Worm (Caenorhabditis elegans) whole organism, L3 larva: ENCODE data around the gene clec-123.
"Not testable (repeated sequence)": the region's sequence is repeated elsewhere in the genome, so short reads cannot be mapped to it uniquely, and the experiment has no call there.

Source experiments
- aly-2 ChIP-seq: fragments of 150-350 bp; optimal IDR thresholded peaks from 2 replicates; lab custom pipeline; 2014; ENCODE audit warnings: missing biosample characterization, missing genetic modification characterization
- ceh-16 ChIP-seq: sonication (generic microtip); optimal IDR thresholded peaks from 2 replicates; lab custom pipeline; 2017; ENCODE audit warnings: missing biosample characterization, missing genetic modification characterization
- ceh-28 ChIP-seq: fragments of 150-350 bp; optimal IDR thresholded peaks from 2 replicates; lab custom pipeline; 2014; ENCODE audit warnings: missing biosample characterization, missing genetic modification reagents, missing genetic modification characterization
- daf-12 ChIP-seq: fragments of 150-350 bp; optimal IDR thresholded peaks from 2 replicates; lab custom pipeline; 2014; ENCODE audit warnings: missing biosample characterization, missing genetic modification reagents, missing genetic modification characterization
- egl-5 ChIP-seq: fragments of 150-350 bp; optimal IDR thresholded peaks from 2 replicates; lab custom pipeline; 2017; ENCODE audit warnings: missing biosample characterization, missing genetic modification reagents, missing genetic modification characterization, inconsistent platforms
- elt-1 ChIP-seq: fragments of 150-350 bp; optimal IDR thresholded peaks from 2 replicates; lab custom pipeline; 2014; ENCODE audit warnings: missing biosample characterization, missing genetic modification characterization
- elt-2 ChIP-seq: sonication (generic microtip); optimal IDR thresholded peaks from 2 replicates; lab custom pipeline; 2016; ENCODE audit warnings: missing genetic modification reagents, mild to moderate bottlenecking, missing genetic modification characterization, missing compliant biosample characterization
- elt-3 ChIP-seq, 3 experiments: fragments of 150-350 bp in 1 of 3; sonication (generic microtip) in 2 of 3; optimal IDR thresholded peaks; 2 replicates in 2 of 3; 4 replicates in 1 of 3; lab custom pipeline; 2014 to 2017; ENCODE audit warnings: missing biosample characterization in 3 of 3, missing genetic modification characterization in 3 of 3
- eor-1 ChIP-seq, 2 experiments: fragments of 150-350 bp; optimal IDR thresholded peaks; 2 replicates each; lab custom pipeline; 2014 to 2018; ENCODE audit warnings: missing biosample characterization in 2 of 2, missing genetic modification characterization in 2 of 2
- fkh-2 ChIP-seq: fragments of 150-350 bp; optimal IDR thresholded peaks from 2 replicates; lab custom pipeline; 2014; ENCODE audit warnings: missing biosample characterization, missing genetic modification reagents, missing genetic modification characterization
- fos-1 ChIP-seq: fragments of 150-350 bp; optimal IDR thresholded peaks from 2 replicates; lab custom pipeline; 2014; ENCODE audit warnings: missing biosample characterization, missing genetic modification characterization
- lin-39 ChIP-seq: fragments of 150-350 bp; optimal IDR thresholded peaks from 2 replicates; lab custom pipeline; 2018; ENCODE audit warnings: missing biosample characterization, missing genetic modification reagents, missing genetic modification characterization
- lsy-12 ChIP-seq: sonication (generic microtip); optimal IDR thresholded peaks from 2 replicates; lab custom pipeline; 2016; ENCODE audit warnings: mild to moderate bottlenecking, missing genetic modification characterization, missing compliant biosample characterization
- mdl-1 ChIP-seq: fragments of 150-350 bp; optimal IDR thresholded peaks from 2 replicates; lab custom pipeline; 2014; ENCODE audit warnings: missing biosample characterization, missing genetic modification characterization
- nfya-1 ChIP-seq: sonication (generic microtip); optimal IDR thresholded peaks from 2 replicates; lab custom pipeline; 2017; ENCODE audit warnings: missing genetic modification characterization, mild to moderate bottlenecking, missing compliant biosample characterization, antibody characterized with exemption, moderate library complexity; ENCODE audit not compliant: insufficient read depth
- nhr-11 ChIP-seq: fragments of 150-350 bp; optimal IDR thresholded peaks from 2 replicates; lab custom pipeline; 2014; ENCODE audit warnings: missing biosample characterization, missing genetic modification characterization
- nhr-12 ChIP-seq: fragments of 150-350 bp; optimal IDR thresholded peaks from 2 replicates; lab custom pipeline; 2014; ENCODE audit warnings: missing biosample characterization, missing genetic modification characterization
- nhr-23 ChIP-seq: fragments of 150-350 bp; optimal IDR thresholded peaks from 2 replicates; lab custom pipeline; 2014; ENCODE audit warnings: missing biosample characterization, missing genetic modification reagents, missing genetic modification characterization
- nhr-237 ChIP-seq: fragments of 150-350 bp; optimal IDR thresholded peaks from 2 replicates; lab custom pipeline; 2014; ENCODE audit warnings: missing biosample characterization, missing genetic modification characterization
- nhr-25 ChIP-seq: sonication (generic microtip); optimal IDR thresholded peaks from 2 replicates; lab custom pipeline; 2017; ENCODE audit warnings: missing biosample characterization, missing genetic modification characterization
- nhr-67 ChIP-seq: fragments of 150-350 bp; optimal IDR thresholded peaks from 2 replicates; lab custom pipeline; 2014; ENCODE audit warnings: missing biosample characterization, missing genetic modification characterization
- nhr-76 ChIP-seq: fragments of 150-350 bp; sonication (generic microtip); optimal IDR thresholded peaks from 5 replicates; lab custom pipeline; 2014; ENCODE audit warnings: missing biosample characterization, missing genetic modification characterization
- pha-4 ChIP-seq: fragments of 150-350 bp; optimal IDR thresholded peaks from 2 replicates; lab custom pipeline; 2014; ENCODE audit warnings: missing biosample characterization, missing genetic modification reagents, missing genetic modification characterization
- pqm-1 ChIP-seq: fragments of 150-350 bp; optimal IDR thresholded peaks from 2 replicates; lab custom pipeline; 2017; ENCODE audit warnings: missing biosample characterization, missing genetic modification characterization, inconsistent platforms
- tbx-2 ChIP-seq: sonication (generic microtip); optimal IDR thresholded peaks from 2 replicates; lab custom pipeline; 2016; ENCODE audit warnings: mild to moderate bottlenecking, missing genetic modification characterization, missing compliant biosample characterization
- unc-62 ChIP-seq: fragments of 150-350 bp; sonication (generic microtip); optimal IDR thresholded peaks from 4 replicates; lab custom pipeline; 2014; ENCODE audit warnings: missing biosample characterization, missing genetic modification reagents, missing genetic modification characterization
- zag-1 ChIP-seq: fragments of 150-350 bp; optimal IDR thresholded peaks from 2 replicates; lab custom pipeline; 2014; ENCODE audit warnings: missing biosample characterization, missing genetic modification characterization
- ztf-4 ChIP-seq: fragments of 150-350 bp; optimal IDR thresholded peaks from 2 replicates; lab custom pipeline; 2014; ENCODE audit warnings: missing biosample characterization, missing genetic modification characterization

clec-123 gene

DNA sequence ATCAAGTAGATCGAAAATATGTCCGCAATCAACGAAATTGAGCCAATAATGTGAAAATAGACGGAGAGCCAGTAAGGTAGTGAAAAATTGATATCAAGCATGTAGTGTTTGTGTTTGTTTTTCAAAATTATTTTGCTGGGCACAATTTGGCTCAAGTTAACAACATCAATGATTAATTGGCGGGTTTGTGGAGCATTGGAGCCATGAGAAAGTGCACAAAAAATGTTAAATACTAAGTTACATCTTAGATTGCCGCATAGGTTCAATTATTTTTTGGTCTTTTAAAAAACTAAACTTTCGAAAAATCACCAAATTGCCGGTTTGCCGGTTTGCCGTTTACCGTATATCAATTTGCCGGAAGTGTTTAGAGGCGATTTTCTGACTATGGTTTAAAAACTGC lies 23.8 kb downstream of the clec-123 start, which contains the start of gene sri-54:
Gene sri-54, minus strand, starts transcription at position 101 of the 400 bp plus-strand sequence.
- TF ChIP-seq zag-1 (tag; lab: Kevin White, UChicago) (no peak), daf-12 (no peak), lin-39 (tag; lab: Kevin White, UChicago) (no peak), elt-2 (tag; lab: Kevin White, UChicago) (no peak), eor-1 (tag; optimal IDR thresholded peaks at IDR 0.05; lab: Kevin White, UChicago) (no peak), nhr-23 (tag; lab: Kevin White, UChicago) (no peak), mdl-1 (no peak), ceh-16 (tag; lab: Kevin White, UChicago) (no peak), fos-1 (tag; lab: Kevin White, UChicago) (no peak), nhr-11 (tag; lab: Kevin White, UChicago) (no peak)

DNA sequence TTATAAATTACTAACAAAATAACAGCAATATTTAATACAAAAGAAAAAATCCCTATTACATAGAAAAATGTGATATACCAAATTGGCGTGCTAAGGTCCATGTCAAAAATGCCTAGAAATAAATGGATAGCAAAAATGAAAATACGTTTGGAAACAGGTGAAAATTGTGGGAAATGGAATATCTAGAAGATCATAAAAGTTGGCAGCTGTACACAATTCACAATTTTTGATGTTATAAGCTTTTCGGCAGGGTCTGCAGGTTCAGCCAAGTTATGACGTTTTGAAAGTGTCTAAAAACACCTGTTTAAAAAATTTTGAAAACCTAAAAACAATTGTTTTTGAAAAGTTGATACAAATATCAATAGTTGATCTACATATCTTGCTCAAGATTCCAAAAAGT lies 28.8 kb downstream of the clec-123 start, which contains the start of gene sri-42:
Gene sri-42, minus strand, starts transcription at position 101 of the 400 bp plus-strand sequence.
- TF ChIP-seq fkh-2 (tag; lab: Kevin White, UChicago); ztf-4; elt-1: not testable (repeated sequence)

DNA sequence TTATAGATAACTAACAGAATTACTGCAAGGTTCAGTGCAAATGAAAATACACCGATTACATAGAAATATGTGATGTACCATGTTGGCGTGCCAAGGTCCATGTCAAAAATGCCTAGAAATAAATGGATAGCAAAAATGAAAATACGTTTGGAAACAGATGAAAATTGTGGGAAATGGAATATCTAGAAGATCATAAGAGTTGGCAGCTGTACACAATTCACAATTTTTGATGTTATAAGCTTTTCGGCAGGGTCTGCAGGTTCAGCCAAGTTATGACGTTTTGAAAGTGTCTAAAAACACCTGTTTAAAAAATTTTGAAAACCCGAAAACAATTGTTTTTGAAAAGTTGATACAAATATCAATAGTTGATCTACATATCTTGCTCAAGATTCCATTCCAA lies 30.5 kb downstream of the clec-123 start, which contains the start of gene sri-43:
Gene sri-43, minus strand, starts transcription at position 101 of the 400 bp plus-strand sequence.
- not testable (repeated sequence) for TF ChIP-seq nhr-67 (tag; lab: Kevin White, UChicago); elt-1; unc-62 (GFP tag; lab: Kevin White, UChicago)

DNA sequence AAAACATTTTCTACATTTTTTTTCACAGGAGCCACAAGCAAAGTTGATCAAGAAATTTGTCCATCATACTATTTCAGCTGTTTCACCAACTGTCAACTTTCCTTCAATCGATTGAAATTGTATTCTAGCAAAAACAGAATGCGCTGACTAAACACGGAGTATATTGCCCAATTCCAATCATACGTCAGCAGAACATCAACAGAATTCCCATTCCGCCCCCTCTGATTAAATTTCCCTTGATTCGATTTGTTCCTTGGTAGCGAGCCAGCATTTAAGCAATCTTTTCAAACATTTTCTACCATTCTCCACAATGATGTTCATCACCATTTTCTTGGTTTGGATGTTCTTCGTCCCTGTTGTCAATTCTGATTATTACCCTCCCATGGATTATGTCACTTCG lies 31.8 kb downstream of the clec-123 start, which contains the start of gene T10D4.15:
Gene T10D4.15, plus strand, starts transcription at position 301 of the 400 bp plus-strand sequence.
- TF ChIP-seq nhr-76 (tag; lab: Kevin White, UChicago) = no peak

DNA sequence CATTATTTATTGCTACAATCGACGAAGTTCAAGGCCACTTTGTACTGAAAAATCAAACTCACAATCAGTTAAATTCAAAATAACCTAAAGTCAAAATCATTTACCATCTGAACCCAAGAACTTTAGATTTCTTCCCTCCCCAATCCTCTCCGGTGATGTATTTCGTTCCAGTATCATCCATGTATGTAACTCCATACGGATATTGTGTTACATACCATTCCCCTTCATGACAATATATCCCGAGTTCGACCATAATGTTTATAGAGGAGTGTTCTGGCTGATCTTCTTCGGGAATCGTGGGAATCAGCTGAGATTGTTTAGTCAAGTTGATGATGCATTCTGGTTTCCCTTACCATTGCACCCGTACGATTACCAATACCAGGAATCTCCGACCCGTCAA lies 34.4 kb downstream of the clec-123 start:
- TF ChIP-seq nhr-12 (tag; lab: Kevin White, UChicago) (no peak), ceh-28 (tag; lab: Kevin White, UChicago) (no peak), lsy-12 (tag; lab: Kevin White, UChicago) (no peak), lin-39 (tag; lab: Kevin White, UChicago) (no peak), unc-62 (GFP tag; lab: Kevin White, UChicago) (no peak), elt-3 (tag; optimal IDR thresholded peaks at IDR 0.05; lab: Kevin White, UChicago) (no peak)

DNA sequence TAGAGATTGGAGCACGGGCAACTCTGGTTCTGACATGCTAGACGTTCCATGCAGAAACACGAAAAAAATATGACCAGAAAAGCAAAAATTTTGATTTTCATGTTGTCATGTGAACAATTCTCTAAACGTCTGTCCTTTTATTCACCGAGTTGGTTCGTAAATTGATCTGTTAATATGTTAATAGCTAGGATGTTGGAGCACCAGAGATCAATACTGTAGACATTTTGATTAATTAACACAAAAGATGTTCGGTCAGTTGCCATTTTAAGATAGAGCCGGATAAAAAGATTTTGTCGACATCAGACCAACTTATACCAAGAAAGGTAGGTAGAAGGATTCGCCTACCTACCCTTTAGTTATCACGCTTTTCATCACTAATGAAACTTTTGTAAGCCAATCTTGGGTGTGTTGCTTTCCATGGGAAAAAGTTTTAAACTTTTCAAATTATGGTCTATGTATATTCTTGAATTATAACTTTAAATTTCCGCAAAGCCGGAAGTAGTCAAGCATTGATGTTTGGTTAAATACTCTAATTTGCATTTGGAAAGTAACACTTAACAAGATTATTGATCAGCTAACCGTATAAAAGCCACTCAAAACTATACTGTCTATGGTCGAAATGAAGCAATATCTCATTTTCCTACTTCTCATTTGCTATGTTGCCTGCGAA lies 35.6 kb downstream of the clec-123 start, which contains the start of the genes T10D4.11 and T10D4.1:
Gene T10D4.11, minus strand, starts transcription at position 101 of the 670 bp plus-strand sequence.
Gene T10D4.1, plus strand, starts transcription at position 620 of the 670 bp plus-strand sequence.
- TF ChIP-seq elt-3 (tag; optimal IDR thresholded peaks at IDR 0.05; lab: Kevin White, UChicago) = no peak
- no peak for TF ChIP-seq tbx-2
- no peak for TF ChIP-seq unc-62 (GFP tag; lab: Kevin White, UChicago)
- TF ChIP-seq egl-5 (tag; lab: Kevin White, UChicago) = no peak
- TF ChIP-seq pha-4 = no peak
- no peak for TF ChIP-seq eor-1 (tag; optimal IDR thresholded peaks at IDR 0.05; lab: Kevin White, UChicago)
- TF ChIP-seq nhr-237 (tag; lab: Kevin White, UChicago) = no peak
- no peak for TF ChIP-seq lsy-12 (tag; lab: Kevin White, UChicago)
- TF ChIP-seq ztf-4 = no peak
- TF ChIP-seq nhr-25 (tag; lab: Kevin White, UChicago) = no peak
- TF ChIP-seq aly-2 (tag; lab: Kevin White, UChicago) = no peak
- no peak for TF ChIP-seq ceh-28 (tag; lab: Kevin White, UChicago)
- TF ChIP-seq elt-2 (tag; lab: Kevin White, UChicago) = no peak
- TF ChIP-seq zag-1 (tag; lab: Kevin White, UChicago) = no peak
- TF ChIP-seq nfya-1 (tag; lab: Kevin White, UChicago) = no peak
- TF ChIP-seq nhr-23 (tag; lab: Kevin White, UChicago) = no peak
- TF ChIP-seq pqm-1 (tag; lab: Kevin White, UChicago) = no peak
